Worm (Caenorhabditis elegans): ENCODE data around the gene pah-1.

DNA sequence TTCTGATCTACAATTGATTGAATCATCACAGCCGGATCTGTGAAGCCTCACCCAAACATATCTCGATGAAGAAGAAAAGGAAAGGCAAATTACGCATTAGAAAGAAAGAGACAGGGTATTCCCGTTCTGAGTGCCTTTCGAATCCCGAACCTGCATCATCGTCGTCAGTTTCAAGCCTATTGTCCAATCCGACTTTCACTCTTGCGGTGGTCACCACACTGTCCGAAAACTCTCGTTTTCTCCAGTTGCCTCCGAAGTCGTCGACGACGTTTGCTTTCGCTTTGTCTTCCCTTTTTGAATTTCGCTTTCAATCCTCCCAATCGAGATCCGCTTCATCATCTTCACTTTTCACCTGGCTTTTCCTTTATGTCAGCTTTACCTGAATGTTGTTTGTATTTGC is 17.7 kb downstream of the pah-1 start:
- no peak for TF ChIP-seq dpl-1 (GFP tag; optimal IDR thresholded peaks at IDR 0.05)
- TF ChIP-seq F49E8.2 (tag; optimal IDR thresholded peaks at IDR 0.05; ENCODE audit: borderline replicate concordance): no peak
- no peak for TF ChIP-seq dve-1 (tag; optimal IDR thresholded peaks at IDR 0.05; ENCODE audit: insufficient read depth)
- TF ChIP-seq ceh-28 (tag; optimal IDR thresholded peaks at IDR 0.05): no peak
- peak in 1 of 2 experiments; percentile 66 for TF ChIP-seq unc-62 (GFP tag; optimal IDR thresholded peaks at IDR 0.05 in 1 of 2)
- no peak for TF ChIP-seq unc-62 (tag; optimal IDR thresholded peaks at IDR 0.05)
- no peak for TF ChIP-seq F44E2.7 (GFP tag; IDR thresholded peaks at IDR 0.05)
